Worm (Caenorhabditis elegans): ENCODE data around the gene Y39E4B.10.

Y39E4B.10 gene

DNA sequence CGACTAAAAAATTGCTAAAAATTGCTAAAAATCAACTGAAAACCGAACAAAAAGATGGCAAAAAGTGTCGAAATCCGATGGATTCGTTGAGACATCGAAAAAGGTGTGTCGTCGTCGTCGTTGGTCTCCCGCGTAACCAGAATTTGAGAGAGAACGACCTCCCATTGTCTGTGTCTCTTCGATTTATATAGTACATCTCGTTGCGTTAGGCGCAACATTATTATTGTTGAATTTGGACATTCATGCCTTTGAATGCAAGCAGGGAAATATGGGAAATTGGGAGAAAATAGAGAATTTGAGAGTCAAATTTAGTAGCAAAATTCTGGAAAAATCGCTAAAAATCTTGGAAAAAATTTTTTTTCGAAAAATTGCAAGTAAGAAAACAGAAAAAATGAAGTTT lies 48.7 kb downstream of the Y39E4B.10 start:
- TF ChIP-seq nhr-12 (tag; optimal IDR thresholded peaks at IDR 0.05) (no peak), ces-1 (GFP tag; optimal IDR thresholded peaks at IDR 0.05) (peak; percentile 10), mep-1 (tag; optimal IDR thresholded peaks at IDR 0.05) (no peak), unc-39 (tag; optimal IDR thresholded peaks at IDR 0.05) (no peak)

ce11 chrIII:13101070-13101469 lies 51.6 kb downstream of the Y39E4B.10 start:
- no peak for TF ChIP-seq pha-4 (tag; optimal IDR thresholded peaks at IDR 0.05)
- no peak for TF ChIP-seq tbx-8 (GFP tag; optimal IDR thresholded peaks at IDR 0.05)

DNA sequence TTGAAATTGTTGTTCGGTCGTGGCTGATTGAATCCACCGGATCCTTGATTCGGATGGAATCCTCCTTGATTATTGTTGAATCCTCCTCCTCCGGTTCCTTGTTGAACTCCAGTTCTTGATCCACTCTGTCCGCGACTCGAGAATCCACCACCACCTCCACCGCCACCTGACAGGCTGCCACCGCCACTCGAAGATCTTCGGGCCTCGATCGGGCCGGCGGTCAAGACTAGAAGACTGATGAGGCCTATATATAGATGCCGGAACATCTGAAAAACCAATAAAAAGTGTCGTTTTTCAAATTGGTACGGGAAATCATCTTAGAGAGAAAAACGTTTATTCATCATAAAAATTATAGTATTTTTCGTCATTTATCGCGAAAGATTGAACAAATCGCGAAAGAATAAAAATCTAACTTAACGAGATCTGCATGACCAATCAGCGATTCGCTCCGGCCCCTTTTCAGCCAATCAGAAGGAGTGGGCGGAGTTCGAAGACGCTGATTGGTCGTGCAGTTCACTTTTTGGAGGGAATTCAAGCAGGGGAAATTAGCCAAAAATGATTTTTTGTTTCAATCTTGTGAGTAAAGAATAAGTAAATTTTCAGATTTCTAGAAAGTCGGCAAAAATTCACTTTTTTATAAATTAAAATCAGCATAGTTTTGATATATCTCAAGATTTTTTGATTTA lies 53.3 kb downstream of the Y39E4B.10 start, which contains the start of gene pqn-83:
TSS of gene pqn-83 (minus strand) at position 272 of the 686 bp plus-strand sequence.
- no peak for TF ChIP-seq lin-13 (tag; optimal IDR thresholded peaks at IDR 0.05)
- TF ChIP-seq nhr-76 (tag; optimal IDR thresholded peaks at IDR 0.05): no peak
- TF ChIP-seq pha-4 (tag; optimal IDR thresholded peaks at IDR 0.05): no peak
- no peak for TF ChIP-seq elt-1 (tag; optimal IDR thresholded peaks at IDR 0.05; ENCODE audit: borderline replicate concordance, insufficient read depth)

ce11 chrIII:13092352-13092751 lies 60.3 kb downstream of the Y39E4B.10 start:
- TF ChIP-seq flh-1 (GFP tag; optimal IDR thresholded peaks at IDR 0.05) (no peak), zip-8 (tag; optimal IDR thresholded peaks at IDR 0.05) (no peak), bed-3 (GFP tag; optimal IDR thresholded peaks at IDR 0.05) (no peak), nhr-12 (tag; optimal IDR thresholded peaks at IDR 0.05) (no peak), cnd-1 (tag; optimal IDR thresholded peaks at IDR 0.05) (no peak), nhr-2 (tag; optimal IDR thresholded peaks at IDR 0.05) (no peak), sem-2 (GFP tag; optimal IDR thresholded peaks at IDR 0.05) (no peak), tbx-8 (GFP tag; optimal IDR thresholded peaks at IDR 0.05) (no peak), nhr-237 (tag; optimal IDR thresholded peaks at IDR 0.05) (no peak), ztf-11 (tag; optimal IDR thresholded peaks at IDR 0.05) (no peak), mls-2 (tag; optimal IDR thresholded peaks at IDR 0.05) (no peak), ceh-43 (GFP tag; optimal IDR thresholded peaks at IDR 0.05) (no peak), snpc-4 (tag; optimal IDR thresholded peaks at IDR 0.05) (no peak), ceh-83 (GFP tag; optimal IDR thresholded peaks at IDR 0.05) (no peak), ham-2 (GFP tag; optimal IDR thresholded peaks at IDR 0.05) (no peak), hlh-1 (tag; optimal IDR thresholded peaks at IDR 0.05) (no peak)

Measured in whole organism, mixed stage, embryonic.